Worm (Caenorhabditis elegans) whole organism, L2 larva: Measurements from ENCODE around the gene col-184.

Experiments
- F13H6.1 ChIP-seq: sonication (generic microtip); optimal IDR thresholded peaks from 2 replicates; lab custom pipeline; 2016; ENCODE audit warnings: missing genetic modification characterization, missing compliant biosample characterization
- R02D3.7 ChIP-seq: fragments of 150-350 bp; optimal IDR thresholded peaks from 2 replicates; lab custom pipeline; 2014; ENCODE audit warnings: missing biosample characterization, missing genetic modification characterization
- ZK546.5 ChIP-seq: sonication (generic microtip); optimal IDR thresholded peaks from 2 replicates; lab custom pipeline; 2017; ENCODE audit warnings: missing biosample characterization, missing genetic modification characterization
- alr-1 ChIP-seq: fragments of 150-350 bp; optimal IDR thresholded peaks from 2 replicates; lab custom pipeline; 2014; ENCODE audit warnings: missing biosample characterization, missing genetic modification characterization
- ama-1 ChIP-seq: fragments of 150-350 bp; optimal IDR thresholded peaks from 2 replicates; lab custom pipeline; 2018; ENCODE audit warnings: inconsistent platforms
- ceh-16 ChIP-seq: fragments of 150-350 bp; optimal IDR thresholded peaks from 2 replicates; lab custom pipeline; 2014; ENCODE audit warnings: missing biosample characterization, missing genetic modification characterization
- ceh-82 ChIP-seq: fragments of 150-350 bp; optimal IDR thresholded peaks from 2 replicates; lab custom pipeline; 2014; ENCODE audit warnings: missing biosample characterization, missing genetic modification characterization
- crh-2 ChIP-seq: sonication (generic microtip); optimal IDR thresholded peaks from 2 replicates; lab custom pipeline; 2017; ENCODE audit warnings: missing biosample characterization, missing genetic modification characterization
- dmd-4 ChIP-seq: sonication (generic microtip); optimal IDR thresholded peaks from 2 replicates; lab custom pipeline; 2017; ENCODE audit warnings: missing biosample characterization, missing genetic modification characterization
- elt-1 ChIP-seq: fragments of 150-350 bp; optimal IDR thresholded peaks from 2 replicates; lab custom pipeline; 2014; ENCODE audit warnings: missing biosample characterization, missing genetic modification characterization
- elt-3 ChIP-seq: sonication (generic microtip); optimal IDR thresholded peaks from 2 replicates; lab custom pipeline; 2017; ENCODE audit warnings: missing biosample characterization, missing genetic modification characterization
- fos-1 ChIP-seq: fragments of 150-350 bp; optimal IDR thresholded peaks from 2 replicates; lab custom pipeline; 2014; ENCODE audit warnings: missing biosample characterization, missing genetic modification characterization
- gmeb-1 ChIP-seq: fragments of 150-350 bp; optimal IDR thresholded peaks from 2 replicates; lab custom pipeline; 2014; ENCODE audit warnings: missing biosample characterization, missing genetic modification characterization
- lin-11 ChIP-seq: fragments of 150-350 bp; sonication (generic microtip); optimal IDR thresholded peaks from 2 replicates; lab custom pipeline; 2014; ENCODE audit warnings: missing biosample characterization, missing genetic modification characterization, inconsistent platforms, mixed read lengths
- lin-39 ChIP-seq: fragments of 150-350 bp; optimal IDR thresholded peaks from 2 replicates; lab custom pipeline; 2014; ENCODE audit warnings: missing biosample characterization, missing genetic modification reagents, missing genetic modification characterization
- mbf-1 ChIP-seq: sonication (generic microtip); optimal IDR thresholded peaks from 2 replicates; lab custom pipeline; 2017; ENCODE audit warnings: missing biosample characterization, missing genetic modification characterization
- mdl-1 ChIP-seq, 2 experiments: fragments of 150-350 bp in 1 of 2; sonication (generic microtip) in 1 of 2; optimal IDR thresholded peaks; 2 replicates each; lab custom pipeline; 2017; ENCODE audit warnings: missing biosample characterization in 2 of 2, missing genetic modification characterization in 2 of 2
- nhr-10 ChIP-seq: sonication (generic microtip); optimal IDR thresholded peaks from 2 replicates; lab custom pipeline; 2017; ENCODE audit warnings: missing biosample characterization, missing genetic modification characterization
- nhr-12 ChIP-seq: fragments of 150-350 bp; optimal IDR thresholded peaks from 2 replicates; lab custom pipeline; 2014; ENCODE audit warnings: missing biosample characterization, missing genetic modification characterization
- nhr-129 ChIP-seq: fragments of 150-350 bp; optimal IDR thresholded peaks from 2 replicates; lab custom pipeline; 2014; ENCODE audit warnings: missing biosample characterization, missing genetic modification characterization
- nhr-21 ChIP-seq: fragments of 150-350 bp; optimal IDR thresholded peaks from 2 replicates; lab custom pipeline; 2014; ENCODE audit warnings: missing biosample characterization, missing genetic modification characterization
- nhr-23 ChIP-seq: fragments of 150-350 bp; optimal IDR thresholded peaks from 2 replicates; lab custom pipeline; 2014; ENCODE audit warnings: missing biosample characterization, missing genetic modification reagents, missing genetic modification characterization
- nhr-6 ChIP-seq: fragments of 150-350 bp; optimal IDR thresholded peaks from 2 replicates; lab custom pipeline; 2014; ENCODE audit warnings: missing biosample characterization, missing genetic modification characterization
- nhr-77 ChIP-seq: fragments of 150-350 bp; optimal IDR thresholded peaks from 2 replicates; lab custom pipeline; 2014; ENCODE audit warnings: missing biosample characterization, missing genetic modification characterization
- peb-1 ChIP-seq: fragments of 150-350 bp; optimal IDR thresholded peaks from 2 replicates; lab custom pipeline; 2014; ENCODE audit warnings: missing biosample characterization, missing genetic modification characterization
- sem-4 ChIP-seq: fragments of 150-350 bp; optimal IDR thresholded peaks from 2 replicates; lab custom pipeline; 2014; ENCODE audit warnings: missing biosample characterization, missing genetic modification reagents, missing genetic modification characterization
- skn-1 ChIP-seq: sonication (generic microtip); optimal IDR thresholded peaks from 2 replicates; lab custom pipeline; 2017; ENCODE audit warnings: missing biosample characterization, missing genetic modification characterization
- sma-3 ChIP-seq: sonication (generic microtip); optimal IDR thresholded peaks from 2 replicates; lab custom pipeline; 2016; ENCODE audit warnings: missing genetic modification reagents, missing genetic modification characterization, missing compliant biosample characterization
- sma-9 ChIP-seq, 2 experiments: fragments of 150-350 bp in 1 of 2; sonication (generic microtip) in 1 of 2; optimal IDR thresholded peaks; 2 replicates each; lab custom pipeline; 2014 to 2016; ENCODE audit warnings: missing genetic modification characterization in 2 of 2, mild to moderate bottlenecking in 1 of 2, missing biosample characterization in 1 of 2, missing compliant biosample characterization in 1 of 2, missing genetic modification reagents in 1 of 2, moderate library complexity in 1 of 2
- snpc-4 ChIP-seq: fragments of 150-350 bp; optimal IDR thresholded peaks from 2 replicates; lab custom pipeline; 2014; ENCODE audit warnings: missing biosample characterization, missing genetic modification characterization
- unc-39 ChIP-seq: fragments of 150-350 bp; optimal IDR thresholded peaks from 2 replicates; lab custom pipeline; 2014; ENCODE audit warnings: missing biosample characterization, missing genetic modification characterization
- unc-55 ChIP-seq: fragments of 150-350 bp; sonication (generic microtip); optimal IDR thresholded peaks from 3 replicates; lab custom pipeline; 2014; ENCODE audit warnings: missing biosample characterization, missing genetic modification reagents, missing genetic modification characterization
- unc-62 ChIP-seq: fragments of 150-350 bp; optimal IDR thresholded peaks from 2 replicates; lab custom pipeline; 2014; ENCODE audit warnings: missing biosample characterization, missing genetic modification reagents, missing genetic modification characterization
- zag-1 ChIP-seq: fragments of 150-350 bp; optimal IDR thresholded peaks from 2 replicates; lab custom pipeline; 2014; ENCODE audit warnings: missing biosample characterization, missing genetic modification characterization
- ztf-1 ChIP-seq: fragments of 200-800 bp; sonication (Bioruptor generic); conservative IDR thresholded peaks from 2 replicates; pipeline ENCODE4 v1.3.6; 2022; ENCODE audit warnings: missing genetic modification characterization, missing compliant biosample characterization

Gene col-184

DNA sequence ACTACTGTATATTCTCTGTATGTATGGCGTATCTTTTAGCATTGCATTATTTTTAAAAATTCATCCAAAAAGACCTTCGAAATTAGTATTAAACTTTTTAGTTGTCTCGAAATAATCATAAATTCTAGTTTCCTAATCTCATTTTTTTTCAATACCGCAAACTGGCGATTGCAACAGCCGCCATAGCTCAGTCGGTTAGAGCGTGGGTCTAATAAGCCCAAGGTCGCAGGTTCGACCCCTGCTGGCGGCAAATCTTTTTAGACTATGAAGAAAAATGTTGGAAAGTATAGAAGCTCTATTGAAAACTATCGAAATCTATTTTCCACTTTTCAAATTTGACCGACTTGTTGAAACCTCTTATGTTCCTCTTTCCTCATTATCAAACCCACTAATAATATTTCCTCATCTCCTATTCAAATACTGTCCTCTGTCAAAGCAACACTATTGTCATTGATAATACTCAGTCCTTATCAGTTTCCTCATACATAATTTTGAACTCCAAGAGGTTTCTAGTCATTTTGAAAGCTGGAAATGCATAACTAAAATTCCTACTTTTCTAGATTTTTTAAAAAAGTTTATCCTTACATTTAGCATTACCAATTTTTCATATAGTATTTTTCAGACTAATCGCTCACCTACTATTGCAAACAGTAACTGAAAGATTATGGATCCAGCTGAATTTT, 33.3 kb upstream of the col-184 start, which contains the start of gene jmjd-3.3:
TSS of gene jmjd-3.3 (plus strand) at position 633 of the 683 bp plus-strand sequence.
- no peak for TF ChIP-seq R02D3.7 (tag; lab: Kevin White, UChicago)
- TF ChIP-seq, all 48 proteins: peak for 0

DNA sequence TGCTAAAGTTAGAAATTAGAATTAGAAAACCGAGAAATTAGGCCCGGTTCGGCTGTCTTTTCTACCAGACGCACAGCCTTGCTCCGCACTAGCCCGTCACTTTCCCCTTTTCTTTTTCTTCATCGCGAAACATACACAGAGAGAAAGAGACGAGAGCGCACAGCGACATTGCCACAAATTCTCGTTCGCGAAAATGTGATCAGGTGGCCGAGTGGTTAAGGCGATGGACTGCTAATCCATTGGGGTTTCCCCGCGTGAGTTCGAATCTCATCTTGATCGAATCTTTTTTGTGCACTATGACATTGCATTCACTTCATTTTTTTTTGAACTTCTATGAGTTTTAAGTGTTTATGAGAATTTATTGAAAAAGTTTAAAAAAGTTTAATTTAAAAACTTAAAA, 26.8 kb upstream of the col-184 start:
- TF ChIP-seq sem-4 (tag; lab: Kevin White, UChicago), result no peak
- peak; percentile 45 for TF ChIP-seq fos-1
- peak; percentile 13 for TF ChIP-seq lin-11 (tag; lab: Kevin White, UChicago)
- TF ChIP-seq sma-9 (GFP tag; optimal IDR thresholded peaks at IDR 0.05; lab: Kevin White, UChicago), result peak; percentile 62
- TF ChIP-seq sma-9 (tag; optimal IDR thresholded peaks at IDR 0.05; lab: Kevin White, UChicago), result no peak
- peak; percentile 31 for TF ChIP-seq sma-3 (GFP tag; lab: Kevin White, UChicago)
- TF ChIP-seq ZK546.5, result no peak
- TF ChIP-seq unc-55, result peak; percentile 45
- peak; percentile 51 for TF ChIP-seq nhr-21
- TF ChIP-seq alr-1 (tag; lab: Kevin White, UChicago), result no peak
- no peak for TF ChIP-seq ceh-16 (tag; lab: Kevin White, UChicago)
- peak; percentile 75 for TF ChIP-seq nhr-129 (tag; lab: Kevin White, UChicago)
- TF ChIP-seq crh-2, result peak; percentile 60
- no peak for TF ChIP-seq nhr-23 (tag; lab: Kevin White, UChicago)
- no peak for TF ChIP-seq ceh-82 (tag; lab: Kevin White, UChicago)
- no peak for TF ChIP-seq mbf-1 (tag; lab: Kevin White, UChicago)
- no peak for TF ChIP-seq nhr-12 (tag; lab: Kevin White, UChicago)
- peak; percentile 35 for TF ChIP-seq gmeb-1 (tag; lab: Kevin White, UChicago)
- TF ChIP-seq F13H6.1 (tag; lab: Kevin White, UChicago), result peak; percentile 47
- peak; percentile 3 for TF ChIP-seq snpc-4 (tag; lab: Kevin White, UChicago)

DNA sequence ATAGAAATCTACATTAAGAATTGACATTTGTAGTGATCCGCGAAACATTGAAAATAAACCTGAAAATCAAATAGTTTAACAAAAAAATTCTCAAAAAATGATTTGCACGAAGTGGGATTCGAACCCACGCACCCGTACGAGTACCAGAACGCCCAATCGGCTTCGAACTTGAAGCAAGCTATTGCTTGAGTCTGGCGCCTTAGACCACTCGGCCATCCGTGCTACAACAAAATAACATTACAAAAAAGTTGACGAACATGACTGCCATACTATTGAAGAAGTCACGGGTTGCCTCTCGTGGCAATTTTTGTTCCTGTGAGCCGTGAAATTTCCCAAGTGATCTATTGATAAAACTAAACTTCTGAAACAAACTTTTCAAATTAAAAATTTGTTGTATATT, 26.0 kb upstream of the col-184 start:
- TF ChIP-seq ZK546.5, result no peak
- TF ChIP-seq, all 48 proteins: peak for 0

- no peak for TF ChIP-seq ceh-82 (tag; lab: Kevin White, UChicago)
- no peak for TF ChIP-seq dmd-4 (tag; lab: Kevin White, UChicago)
- TF ChIP-seq nhr-77 (tag; lab: Kevin White, UChicago), result no peak
- no peak for TF ChIP-seq ceh-16 (tag; lab: Kevin White, UChicago)
- TF ChIP-seq unc-62 (GFP tag; lab: Kevin White, UChicago), result no peak
- no peak for TF ChIP-seq nhr-129 (tag; lab: Kevin White, UChicago)
- TF ChIP-seq skn-1 (tag; lab: Kevin White, UChicago), result no peak
- no peak for TF ChIP-seq mbf-1 (tag; lab: Kevin White, UChicago)
- no peak for TF ChIP-seq peb-1
- no peak for TF ChIP-seq ztf-1 (GFP tag; lab: Robert Waterston, UW)
- TF ChIP-seq nhr-21, result no peak
- no peak for TF ChIP-seq ama-1 (lab: Kevin White, UChicago)
- no peak for TF ChIP-seq elt-3 (tag; lab: Kevin White, UChicago)
- no peak for TF ChIP-seq snpc-4 (tag; lab: Kevin White, UChicago)
- no peak for TF ChIP-seq unc-55
- no peak for TF ChIP-seq F13H6.1 (tag; lab: Kevin White, UChicago)
- no peak for TF ChIP-seq ZK546.5
- no peak for TF ChIP-seq zag-1
- no peak for TF ChIP-seq elt-1 (tag; lab: Kevin White, UChicago)
Measured at ce11 chrX:13444267-13444666, 25.0 kb upstream of the col-184 start.

DNA sequence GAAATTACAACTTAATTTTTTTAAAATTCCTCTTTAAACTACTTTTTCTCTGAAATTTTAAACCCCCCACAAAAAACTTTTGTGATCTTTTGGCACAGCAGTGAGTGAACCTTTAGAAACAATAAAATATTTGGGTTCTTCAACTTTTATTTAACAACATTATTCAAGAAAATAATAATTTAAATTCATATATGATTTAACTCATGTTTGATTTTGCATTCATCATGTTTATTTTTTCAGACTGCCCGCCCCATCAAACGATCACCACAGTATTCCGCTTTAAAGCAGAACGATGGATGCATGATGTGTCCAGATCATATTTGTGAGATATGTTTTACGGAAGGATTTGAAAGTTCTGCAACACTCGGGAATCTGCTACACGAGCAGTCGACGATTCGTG, 22.8 kb upstream of the col-184 start, which contains the start of gene set-8:
TSS of gene set-8 (plus strand) at position 301 of the 400 bp plus-strand sequence.
- TF ChIP-seq nhr-6 (no peak), lin-39 (tag; lab: Kevin White, UChicago) (no peak), mdl-1 (tag; optimal IDR thresholded peaks at IDR 0.05; lab: Kevin White, UChicago) (no peak), zag-1 (no peak), F13H6.1 (tag; lab: Kevin White, UChicago) (no peak), dmd-4 (tag; lab: Kevin White, UChicago) (no peak), nhr-10 (tag; lab: Kevin White, UChicago) (no peak), alr-1 (tag; lab: Kevin White, UChicago) (no peak), lin-11 (tag; lab: Kevin White, UChicago) (no peak), ceh-82 (tag; lab: Kevin White, UChicago) (no peak), unc-39 (tag; lab: Kevin White, UChicago) (no peak), gmeb-1 (tag; lab: Kevin White, UChicago) (no peak)
